Worm (Caenorhabditis elegans) whole organism, L4 larva: ENCODE results near the gene R53.4.

Experiments used
- egl-27 ChIP-seq: sonication (generic microtip); optimal IDR thresholded peaks from 3 replicates; lab custom pipeline; 2017; ENCODE audit warnings: missing biosample characterization, missing genetic modification reagents, missing genetic modification characterization
- nhr-25 ChIP-seq: sonication (generic microtip); optimal IDR thresholded peaks from 2 replicates; lab custom pipeline; 2017; ENCODE audit warnings: missing genetic modification characterization, mild to moderate bottlenecking, missing compliant biosample characterization, antibody characterized with exemption, moderate library complexity, borderline replicate concordance; ENCODE audit not compliant: insufficient read depth
- snpc-4 ChIP-seq: fragments of 150-350 bp; optimal IDR thresholded peaks from 2 replicates; lab custom pipeline; 2014; ENCODE audit warnings: missing biosample characterization, missing genetic modification characterization

- TF ChIP-seq snpc-4 (tag; lab: Kevin White, UChicago), result no peak
- no peak for TF ChIP-seq nhr-25
- TF ChIP-seq egl-27 (tag; lab: Kevin White, UChicago), result no peak
These were observed 13.9 kb upstream of the R53.4 start, which contains the start of gene sdz-38 for ce11 chrII:9981760-9982159.
